Worm (Caenorhabditis elegans) whole organism, young adult: ENCODE results near the gene F14D2.19.

ENCODE experiments used
- B0261.1 ChIP-seq: sonication (generic microtip); optimal IDR thresholded peaks from 2 replicates; lab custom pipeline; 2016; ENCODE audit warnings: mild to moderate bottlenecking, missing genetic modification characterization, moderate library complexity, missing compliant biosample characterization
- B0336.3 ChIP-seq: fragments of 200-800 bp; sonication (Bioruptor generic); IDR thresholded peaks from 2 replicates; pipeline ENCODE4 v1.3.6; 2022; ENCODE audit warnings: missing genetic modification characterization, missing compliant biosample characterization
- D2030.7 ChIP-seq: fragments of 200-800 bp; sonication (Bioruptor generic); IDR thresholded peaks from 2 replicates; pipeline ENCODE4 v1.3.6; 2022; ENCODE audit warnings: missing genetic modification reagents, missing genetic modification characterization, missing compliant biosample characterization
- F10E7.11 ChIP-seq: sonication (generic microtip); optimal IDR thresholded peaks from 2 replicates; lab custom pipeline; 2017; ENCODE audit warnings: mild to moderate bottlenecking, missing genetic modification characterization, moderate library complexity, missing compliant biosample characterization
- F37B4.10 ChIP-seq: fragments of 200-800 bp; sonication (Bioruptor generic); IDR thresholded peaks from 2 replicates; pipeline ENCODE4 v1.3.6; 2022; ENCODE audit warnings: missing genetic modification characterization, missing compliant biosample characterization
- F57A8.1 ChIP-seq: fragments of 200-800 bp; sonication (Bioruptor generic); optimal IDR thresholded peaks from 2 replicates; lab custom pipeline; 2018; ENCODE audit warnings: mild to moderate bottlenecking, missing genetic modification characterization, moderate library complexity, missing compliant biosample characterization
- K11D2.4 ChIP-seq: fragments of 200-800 bp; sonication (Bioruptor generic); IDR thresholded peaks from 2 replicates; pipeline ENCODE4 v1.3.6; 2022; ENCODE audit warnings: missing genetic modification reagents, missing genetic modification characterization, missing compliant biosample characterization
- Y53G8AR.9 ChIP-seq: fragments of 200-800 bp; sonication (Bioruptor generic); conservative IDR thresholded peaks from 2 replicates; pipeline ENCODE4 v1.3.6; 2022; ENCODE audit warnings: missing genetic modification reagents, missing genetic modification characterization, missing compliant biosample characterization
- Y56A3A.18 ChIP-seq: fragments of 200-800 bp; sonication (Bioruptor generic); IDR thresholded peaks from 2 replicates; pipeline ENCODE4 v1.3.6; 2022; ENCODE audit warnings: missing genetic modification reagents, missing genetic modification characterization, missing compliant biosample characterization
- Y79H2A.3 ChIP-seq: fragments of 200-800 bp; sonication (Bioruptor generic); conservative IDR thresholded peaks from 2 replicates; pipeline ENCODE4 v1.3.6; 2022; ENCODE audit warnings: missing genetic modification reagents, missing genetic modification characterization, missing compliant biosample characterization
- aptf-2 ChIP-seq: fragments of 200-800 bp; sonication (Bioruptor generic); conservative IDR thresholded peaks from 2 replicates; pipeline ENCODE4 v1.3.6; 2022; ENCODE audit warnings: missing genetic modification reagents, missing genetic modification characterization, missing compliant biosample characterization
- bed-2 ChIP-seq: fragments of 200-800 bp; sonication (Bioruptor generic); IDR thresholded peaks from 2 replicates; pipeline ENCODE4 v1.3.6; 2022; ENCODE audit warnings: missing genetic modification reagents, missing genetic modification characterization, missing compliant biosample characterization
- cebp-1 ChIP-seq, 2 experiments: fragments of 200-800 bp in 1 of 2; sonication (Bioruptor generic) in 1 of 2; sonication (generic microtip) in 1 of 2; IDR thresholded peaks in 1 of 2; optimal IDR thresholded peaks in 1 of 2; 2 replicates each; pipeline versions ENCODE4 v1.3.6 to Lab custom; 2017 to 2022; ENCODE audit warnings: missing compliant biosample characterization in 2 of 2, missing genetic modification characterization in 2 of 2, mild to moderate bottlenecking in 1 of 2, missing genetic modification reagents in 1 of 2, moderate library complexity in 1 of 2
- ceh-40 ChIP-seq: fragments of 200-800 bp; sonication (Bioruptor generic); IDR thresholded peaks from 2 replicates; pipeline ENCODE4 v1.3.6; 2022; ENCODE audit warnings: missing genetic modification characterization, missing compliant biosample characterization
- die-1 ChIP-seq: sonication (generic microtip); optimal IDR thresholded peaks from 2 replicates; lab custom pipeline; 2016; ENCODE audit warnings: missing genotype, mild to moderate bottlenecking, missing genetic modification characterization, missing compliant biosample characterization
- dox-1 ChIP-seq: fragments of 200-800 bp; sonication (Bioruptor generic); IDR thresholded peaks from 2 replicates; pipeline ENCODE4 v1.3.6; 2022; ENCODE audit warnings: missing genetic modification reagents, missing genetic modification characterization, missing compliant biosample characterization
- ets-4 ChIP-seq: fragments of 200-800 bp; sonication (Bioruptor generic); optimal IDR thresholded peaks from 2 replicates; lab custom pipeline; 2018; ENCODE audit warnings: mild to moderate bottlenecking, missing genetic modification characterization, missing compliant biosample characterization
- gei-17 ChIP-seq: fragments of 200-800 bp; sonication (Bioruptor generic); optimal IDR thresholded peaks from 2 replicates; lab custom pipeline; 2018; ENCODE audit warnings: mild to moderate bottlenecking, missing genetic modification characterization, missing compliant biosample characterization
- him-1 ChIP-seq: sonication (generic microtip); optimal IDR thresholded peaks from 2 replicates; lab custom pipeline; 2016; ENCODE audit warnings: missing genotype, missing genetic modification reagents, missing genetic modification characterization, missing compliant biosample characterization
- hmg-1.2 ChIP-seq: fragments of 200-800 bp; sonication (Bioruptor generic); IDR thresholded peaks from 2 replicates; pipeline ENCODE4 v1.3.6; 2022; ENCODE audit warnings: missing genetic modification reagents, missing genetic modification characterization, missing compliant biosample characterization
- hrde-1 ChIP-seq: sonication (generic microtip); optimal IDR thresholded peaks from 2 replicates; lab custom pipeline; 2016; ENCODE audit warnings: missing genetic modification characterization, mild to moderate bottlenecking, missing compliant biosample characterization, moderate library complexity, missing genotype, missing genetic modification reagents, borderline replicate concordance
- let-526 ChIP-seq: fragments of 200-800 bp; sonication (Bioruptor generic); IDR thresholded peaks from 2 replicates; pipeline ENCODE4 v1.3.6; 2022; ENCODE audit warnings: missing genetic modification reagents, missing genetic modification characterization, missing compliant biosample characterization
- lin-54 ChIP-seq: fragments of 200-800 bp; sonication (Bioruptor generic); optimal IDR thresholded peaks from 2 replicates; lab custom pipeline; 2018; ENCODE audit warnings: mild to moderate bottlenecking, missing genetic modification characterization, missing compliant biosample characterization
- mcd-1 ChIP-seq: fragments of 200-800 bp; sonication (Bioruptor generic); IDR thresholded peaks from 2 replicates; pipeline ENCODE4 v1.3.6; 2022; ENCODE audit warnings: missing genetic modification reagents, missing genetic modification characterization, missing compliant biosample characterization
- nfya-2 ChIP-seq: fragments of 200-800 bp; sonication (Bioruptor generic); IDR thresholded peaks from 2 replicates; pipeline ENCODE4 v1.3.6; 2022; ENCODE audit warnings: missing genetic modification reagents, missing genetic modification characterization, missing compliant biosample characterization
- nhr-120 ChIP-seq: fragments of 200-800 bp; sonication (Bioruptor generic); IDR thresholded peaks from 2 replicates; pipeline ENCODE4 v1.3.6; 2022; ENCODE audit warnings: missing genetic modification characterization, missing compliant biosample characterization
- nhr-179 ChIP-seq: sonication (generic microtip); optimal IDR thresholded peaks from 2 replicates; lab custom pipeline; 2016; ENCODE audit warnings: mild to moderate bottlenecking, missing genetic modification characterization, missing compliant biosample characterization
- nhr-80 ChIP-seq: sonication (generic microtip); optimal IDR thresholded peaks from 2 replicates; lab custom pipeline; 2016; ENCODE audit warnings: missing genetic modification characterization, missing compliant biosample characterization
- rec-8 ChIP-seq, 2 experiments: sonication (generic microtip); optimal IDR thresholded peaks; 2 replicates each; lab custom pipeline; 2016; ENCODE audit warnings: mild to moderate bottlenecking in 2 of 2, missing genetic modification characterization in 2 of 2, missing genetic modification reagents in 2 of 2, missing genotype in 2 of 2, missing biosample characterization in 1 of 2, missing compliant biosample characterization in 1 of 2, moderate library complexity in 1 of 2
- repo-1 ChIP-seq: sonication (generic microtip); optimal IDR thresholded peaks from 2 replicates; lab custom pipeline; 2017; ENCODE audit warnings: mild to moderate bottlenecking, missing genetic modification characterization, missing compliant biosample characterization
- rpc-1 ChIP-seq, 2 experiments: fragments of 150-350 bp in 1 of 2; sonication (generic microtip) in 1 of 2; optimal IDR thresholded peaks; 2 replicates each; lab custom pipeline; 2014 to 2018; ENCODE audit warnings: missing biosample characterization in 1 of 2, missing genetic modification characterization in 1 of 2, missing genetic modification reagents in 1 of 2, missing genotype in 1 of 2
- sea-2 ChIP-seq: fragments of 200-800 bp; sonication (Bioruptor generic); IDR thresholded peaks from 2 replicates; pipeline ENCODE4 v1.3.6; 2022; ENCODE audit warnings: missing genetic modification characterization, missing compliant biosample characterization
- snpc-1.1 ChIP-seq: sonication (generic microtip); optimal IDR thresholded peaks from 2 replicates; lab custom pipeline; 2017; ENCODE audit warnings: missing genetic modification characterization, mild to moderate bottlenecking, missing compliant biosample characterization, antibody characterized with exemption, moderate library complexity, missing genotype, missing genetic modification reagents; ENCODE audit not compliant: insufficient read depth
- snpc-3.4 ChIP-seq: sonication (generic microtip); optimal IDR thresholded peaks from 2 replicates; lab custom pipeline; 2017; ENCODE audit warnings: missing genetic modification characterization, mild to moderate bottlenecking, missing compliant biosample characterization, antibody characterized with exemption, moderate library complexity, missing genotype, missing genetic modification reagents
- tbp1 ChIP-seq: fragments of 200-800 bp; sonication (Bioruptor generic); optimal IDR thresholded peaks from 2 replicates; lab custom pipeline; 2018; ENCODE audit warnings: mild to moderate bottlenecking, missing genetic modification characterization, missing compliant biosample characterization
- ztf-18 ChIP-seq: sonication (generic microtip); optimal IDR thresholded peaks from 2 replicates; lab custom pipeline; 2016; ENCODE audit warnings: missing genotype, mild to moderate bottlenecking, missing genetic modification characterization, missing compliant biosample characterization
- ztf-22 ChIP-seq: fragments of 200-800 bp; sonication (Bioruptor generic); optimal IDR thresholded peaks from 2 replicates; lab custom pipeline; 2018; ENCODE audit warnings: mild to moderate bottlenecking, missing genetic modification characterization, moderate library complexity, missing compliant biosample characterization

F14D2.19 gene

DNA sequence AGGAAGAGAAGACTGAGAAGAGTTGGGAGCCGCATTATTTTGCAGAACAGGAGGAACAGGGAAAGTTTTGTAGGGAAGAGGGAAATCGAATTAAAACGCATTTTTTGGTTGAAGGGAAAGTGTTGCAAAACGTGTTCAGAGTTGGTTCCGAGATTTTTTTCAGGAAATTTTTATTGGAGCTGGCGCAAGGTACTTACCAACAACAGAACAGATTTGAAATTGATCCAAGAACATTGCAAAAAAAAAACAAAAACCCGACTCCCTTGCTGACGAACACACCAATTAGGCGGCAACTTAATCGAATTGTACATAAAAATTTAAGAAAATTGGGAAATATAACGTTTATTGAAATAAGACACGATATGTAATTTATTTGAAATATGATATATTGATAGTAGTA, 1.6 kb upstream of the F14D2.19 start, which contains the start of gene F14D2.7:
Gene F14D2.7, minus strand, starts transcription at position 101 of the 400 bp plus-strand sequence.
- no peak for TF ChIP-seq nhr-179
- TF ChIP-seq Y53G8AR.9: no peak
- TF ChIP-seq F10E7.11 (tag; lab: Kevin White, UChicago): no peak
- TF ChIP-seq gei-17 (GFP tag; lab: Kevin White, UChicago): no peak
- no peak for TF ChIP-seq tbp1 (GFP tag; lab: Kevin White, UChicago)
- no peak for TF ChIP-seq B0261.1 (tag; lab: Kevin White, UChicago)
- TF ChIP-seq B0336.3: no peak
- no peak for TF ChIP-seq F57A8.1 (GFP tag; lab: Kevin White, UChicago)
- no peak for TF ChIP-seq aptf-2
- no peak for TF ChIP-seq mcd-1 (GFP tag; lab: Robert Waterston, UW)
- TF ChIP-seq nhr-120 (GFP tag; lab: Robert Waterston, UW): no peak
- TF ChIP-seq let-526 (GFP tag; lab: Robert Waterston, UW): no peak
- no peak for TF ChIP-seq him-1 (tag; lab: Kevin White, UChicago)
- no peak for TF ChIP-seq F37B4.10 (GFP tag; lab: Robert Waterston, UW)
- TF ChIP-seq K11D2.4 (GFP tag; lab: Robert Waterston, UW): no peak
- no peak for TF ChIP-seq nhr-80 (tag; lab: Kevin White, UChicago)

DNA sequence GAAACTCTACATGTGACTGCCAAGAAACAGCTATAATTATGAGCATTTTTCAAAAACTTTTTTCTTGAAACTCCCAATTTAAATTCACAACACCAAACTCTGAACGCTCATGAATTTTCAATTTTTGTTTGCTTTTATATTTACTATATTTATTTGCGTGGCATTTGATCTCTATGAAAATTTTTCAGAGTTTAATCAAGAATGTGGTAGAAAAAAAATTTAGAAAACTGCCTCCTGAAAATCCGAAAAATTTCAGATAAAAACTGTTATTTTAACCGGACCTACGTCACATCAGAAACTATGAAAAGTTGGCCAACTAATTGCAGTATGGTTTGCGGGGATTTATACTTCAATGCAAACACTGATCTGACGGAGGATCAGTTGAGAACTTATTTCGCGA, 4.9 kb downstream of the F14D2.19 start, which contains the start of gene irld-27:
Gene irld-27, plus strand, starts transcription at position 301 of the 400 bp plus-strand sequence.
- no peak for TF ChIP-seq sea-2
- no peak for TF ChIP-seq lin-54 (GFP tag; lab: Kevin White, UChicago)
- no peak for TF ChIP-seq nfya-2 (GFP tag; lab: Robert Waterston, UW)
- no peak for TF ChIP-seq snpc-3.4
- TF ChIP-seq, all 124 proteins: peak for 0

DNA sequence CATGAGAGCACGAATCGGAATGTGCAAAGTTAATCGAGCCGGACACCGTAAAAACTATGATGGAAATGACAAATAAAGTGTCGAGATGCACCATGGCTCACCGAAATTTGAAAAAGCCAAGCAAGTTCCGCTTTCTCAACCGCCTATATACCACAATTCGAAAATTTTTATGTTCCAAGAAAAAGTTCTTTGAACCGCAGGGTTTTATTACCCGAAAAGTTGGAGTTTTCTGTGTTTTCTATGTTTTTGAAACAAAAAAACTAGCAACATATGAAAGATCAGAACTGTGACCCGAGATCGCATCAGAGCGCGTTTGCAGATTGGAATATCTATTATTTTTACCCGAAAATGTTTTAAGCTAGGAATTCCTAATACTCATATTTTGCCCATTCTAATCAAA, 9.8 kb downstream of the F14D2.19 start, which contains the start of gene Y46D2A.3:
Gene Y46D2A.3, minus strand, starts transcription at position 101 of the 400 bp plus-strand sequence.
- TF ChIP-seq snpc-1.1 (tag; lab: Kevin White, UChicago) (no peak), B0336.3 (no peak), ztf-22 (GFP tag; lab: Kevin White, UChicago) (no peak), F10E7.11 (tag; lab: Kevin White, UChicago) (no peak), repo-1 (tag; lab: Kevin White, UChicago) (no peak), ceh-40 (GFP tag; lab: Robert Waterston, UW) (no peak), D2030.7 (GFP tag; lab: Robert Waterston, UW) (no peak), bed-2 (no peak), B0261.1 (tag; lab: Kevin White, UChicago) (no peak), hmg-1.2 (GFP tag; lab: Robert Waterston, UW) (no peak), K11D2.4 (GFP tag; lab: Robert Waterston, UW) (no peak)

DNA sequence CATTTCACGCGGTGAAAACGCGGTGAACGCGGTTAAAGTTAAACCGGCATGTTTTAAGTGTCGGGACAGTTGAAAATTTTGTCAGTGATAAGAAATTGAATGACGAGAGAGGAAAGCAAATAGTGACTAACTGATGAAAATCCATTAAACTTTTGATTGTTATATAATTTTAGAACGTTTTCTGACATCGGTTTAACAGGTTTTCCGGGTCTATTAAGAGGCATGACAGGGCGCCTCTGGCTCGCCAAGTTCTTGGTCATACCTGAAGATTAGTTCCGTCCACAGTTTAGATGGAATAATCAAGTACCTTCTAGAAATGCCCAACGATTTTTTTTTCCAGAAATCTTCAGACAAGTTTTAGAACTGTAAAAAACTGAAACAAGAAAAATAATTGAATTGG, 13.8 kb downstream of the F14D2.19 start, which contains the start of gene Y46D2A.2:
Gene Y46D2A.2, minus strand, starts transcription at position 101 of the 400 bp plus-strand sequence.
- TF ChIP-seq ztf-18 (tag; lab: Kevin White, UChicago): no peak
- TF ChIP-seq dox-1 (GFP tag; lab: Robert Waterston, UW): no peak
- TF ChIP-seq die-1 (tag; lab: Kevin White, UChicago): no peak
- TF ChIP-seq hrde-1 (tag; lab: Kevin White, UChicago): no peak
- TF ChIP-seq rec-8 (tag; optimal IDR thresholded peaks at IDR 0.05; lab: Kevin White, UChicago): no peak
- TF ChIP-seq rpc-1 (optimal IDR thresholded peaks at IDR 0.05; lab: Kevin White, UChicago): no peak
- no peak for TF ChIP-seq rpc-1 (tag; optimal IDR thresholded peaks at IDR 0.05; lab: Kevin White, UChicago)
- TF ChIP-seq ets-4: no peak
- TF ChIP-seq cebp-1 (GFP tag; IDR thresholded peaks at IDR 0.05; lab: Robert Waterston, UW): no peak
- no peak for TF ChIP-seq cebp-1 (tag; optimal IDR thresholded peaks at IDR 0.05; lab: Kevin White, UChicago)
- TF ChIP-seq aptf-2: no peak
- no peak for TF ChIP-seq Y79H2A.3 (GFP tag; lab: Robert Waterston, UW)
- TF ChIP-seq Y56A3A.18 (GFP tag; lab: Robert Waterston, UW): no peak
